Fruit fly (Drosophila melanogaster): ENCODE data around the gene skl.

- TF ChIP-seq CG11617 (GFP tag; optimal IDR thresholded peaks at IDR 0.05) (no peak), Hr96 (GFP tag; optimal IDR thresholded peaks at IDR 0.05) (no peak), kay (GFP tag; ENCODE audit: borderline replicate concordance) (no peak), toe (GFP tag; optimal IDR thresholded peaks at IDR 0.05) (no peak), cic (GFP tag; optimal IDR thresholded peaks at IDR 0.05) (no peak), CG7045 (GFP tag; optimal IDR thresholded peaks at IDR 0.05) (no peak), CG7101 (tag; optimal IDR thresholded peaks at IDR 0.05) (no peak), CG33017 (tag; optimal IDR thresholded peaks at IDR 0.05) (no peak), Crg-1 (GFP tag; optimal IDR thresholded peaks at IDR 0.05) (no peak), Clk (GFP tag; optimal IDR thresholded peaks at IDR 0.05) (no peak), bab1 (GFP tag; optimal IDR thresholded peaks at IDR 0.05) (no peak), pad (GFP tag; optimal IDR thresholded peaks at IDR 0.05) (no peak), CG5204 (GFP tag; optimal IDR thresholded peaks at IDR 0.05) (no peak)
These were observed 21.9 kb downstream of the skl start for dm6 chr3L:18417820-18418219.

Data from whole organism, adult.